Worm (Caenorhabditis elegans): Measurements from ENCODE around the gene F58E6.11.

DNA sequence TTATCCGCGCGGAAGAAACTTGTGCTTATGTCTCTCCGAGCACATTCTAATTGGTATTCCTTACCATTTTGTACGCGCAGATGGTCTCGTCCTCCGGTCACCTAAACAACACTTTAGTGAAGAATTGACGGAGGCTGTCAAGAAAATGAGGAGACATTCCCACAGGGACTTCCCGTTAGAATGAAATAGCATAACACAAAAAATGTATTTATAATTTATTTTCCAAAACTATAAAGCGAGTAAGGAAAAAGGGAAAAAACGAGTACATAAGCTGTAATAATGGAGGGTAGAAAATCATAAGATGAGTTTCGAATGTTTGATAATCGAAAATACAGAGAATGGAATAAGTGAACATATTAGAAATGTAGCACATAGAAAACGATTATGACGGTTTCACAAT, 17.9 kb upstream of the F58E6.11 start, which contains the start of gene F46B6.12:
- TF ChIP-seq fkh-10 (GFP tag; optimal IDR thresholded peaks at IDR 0.05) = no peak
- no peak for TF ChIP-seq sdc-2 (tag; optimal IDR thresholded peaks at IDR 0.05)
- TF ChIP-seq lin-11 (tag; optimal IDR thresholded peaks at IDR 0.05) = no peak
- no peak for TF ChIP-seq sox-2 (GFP tag; IDR thresholded peaks at IDR 0.05)
- TF ChIP-seq sox-4 (tag; optimal IDR thresholded peaks at IDR 0.05) = no peak
- TF ChIP-seq ama-1 (optimal IDR thresholded peaks at IDR 0.05) = no peak
- TF ChIP-seq nfya-1 (tag; optimal IDR thresholded peaks at IDR 0.05) = no peak
- TF ChIP-seq dve-1 (tag; optimal IDR thresholded peaks at IDR 0.05) = no peak
- TF ChIP-seq K09A11.1 (tag; optimal IDR thresholded peaks at IDR 0.05; ENCODE audit: insufficient read depth) = no peak
- TF ChIP-seq pqm-1 (tag; optimal IDR thresholded peaks at IDR 0.05) = no peak
- no peak for TF ChIP-seq pros-1 (tag; optimal IDR thresholded peaks at IDR 0.05)
- TF ChIP-seq che-1 (tag; optimal IDR thresholded peaks at IDR 0.05) = no peak
- no peak for TF ChIP-seq ceh-19 (GFP tag; optimal IDR thresholded peaks at IDR 0.05)
